Fruit fly (Drosophila melanogaster): ENCODE measurements around the gene Fhos.

The Fhos gene

dm6 chr3L:8841757-8842156 is 88.3 kb downstream of the Fhos start (continued):
- TF ChIP-seq CG10267 (tag; optimal IDR thresholded peaks at IDR 0.05) (peak; percentile 68), CG2889 (GFP tag; IDR thresholded peaks at IDR 0.05) (peak; percentile 26; the same call in 1 of the 3 replicates), Meics (GFP tag; optimal IDR thresholded peaks at IDR 0.05) (peak; percentile 70), CG2875 (GFP tag; optimal IDR thresholded peaks at IDR 0.05) (peak; percentile 42), salm (tag; optimal IDR thresholded peaks at IDR 0.05) (peak; percentile 57), H2.0 (GFP tag; IDR thresholded peaks at IDR 0.05) (peak; percentile 75), BtbVII (GFP tag; optimal IDR thresholded peaks at IDR 0.05) (peak; percentile 62), D (optimal IDR thresholded peaks at IDR 0.05) (no peak), D (GFP tag; optimal IDR thresholded peaks at IDR 0.05) (peak; percentile 71), bcd (GFP tag; optimal IDR thresholded peaks at IDR 0.05) (peak; percentile 70), CG6683 (GFP tag; optimal IDR thresholded peaks at IDR 0.05) (peak; percentile 49), Spps (tag; optimal IDR thresholded peaks at IDR 0.05) (peak; percentile 16), CG13296 (GFP tag; optimal IDR thresholded peaks at IDR 0.05) (peak; percentile 61), schlank (tag; optimal IDR thresholded peaks at IDR 0.05) (no peak), Chrac-16 (GFP tag; optimal IDR thresholded peaks at IDR 0.05) (peak; percentile 69), ap (GFP tag; IDR thresholded peaks at IDR 0.05) (no peak), jumu (GFP tag; optimal IDR thresholded peaks at IDR 0.05) (peak; percentile 34), CG30020 (tag; optimal IDR thresholded peaks at IDR 0.05) (no peak), dati (GFP tag; IDR thresholded peaks at IDR 0.05) (peak; percentile 37; the same call in 1 of the 2 replicates), mam (GFP tag; optimal IDR thresholded peaks at IDR 0.05) (peak; percentile 74), Blimp-1 (GFP tag; optimal IDR thresholded peaks at IDR 0.05) (peak; percentile 79), sd (tag; optimal IDR thresholded peaks at IDR 0.05) (peak; percentile 21), wdn (GFP tag; IDR thresholded peaks at IDR 0.05) (peak; percentile 47), Nf-YB (GFP tag; optimal IDR thresholded peaks at IDR 0.05) (peak; percentile 30), CG2199 (GFP tag; IDR thresholded peaks at IDR 0.05) (0 out of 3 replicates have a peak, but pooled peaks have one; percentile 79), Sry-β (GFP tag; optimal IDR thresholded peaks at IDR 0.05) (no peak), bab2 (GFP tag; optimal IDR thresholded peaks at IDR 0.05) (peak; percentile 71), CG10565 (GFP tag; optimal IDR thresholded peaks at IDR 0.05) (no peak), hb (GFP tag; IDR thresholded peaks at IDR 0.05; ENCODE audit: partially characterized antibody) (no peak), yki (optimal IDR thresholded peaks at IDR 0.05) (no peak), Nf-YA (GFP tag; IDR thresholded peaks at IDR 0.05) (0 out of 2 replicates have a peak, but pooled peaks have one; percentile 45), CG17186 (GFP tag; optimal IDR thresholded peaks at IDR 0.05) (no peak), CG7786 (GFP tag; optimal IDR thresholded peaks at IDR 0.05) (peak; percentile 61), Mrtf (GFP tag; IDR thresholded peaks at IDR 0.05) (peak; percentile 78), chn (GFP tag; optimal IDR thresholded peaks at IDR 0.05) (peak; percentile 58), sens-2 (GFP tag; IDR thresholded peaks at IDR 0.05) (peak; percentile 45; the same call in 1 of the 2 replicates), cas (GFP tag; IDR thresholded peaks at IDR 0.05) (no peak), row (GFP tag; IDR thresholded peaks at IDR 0.05) (peak; percentile 88), jigr1 (GFP tag; IDR thresholded peaks at IDR 0.05) (peak; percentile 35; the same call in 1 of the 3 replicates), Hr78 (GFP tag; optimal IDR thresholded peaks at IDR 0.05) (no peak), Fer2 (tag; optimal IDR thresholded peaks at IDR 0.05) (peak; percentile 61), CG15696 (tag; optimal IDR thresholded peaks at IDR 0.05) (peak; percentile 51), Xbp1 (GFP tag; optimal IDR thresholded peaks at IDR 0.05) (peak; percentile 75), NC2α (GFP tag; optimal IDR thresholded peaks at IDR 0.05) (peak; percentile 39), CG13775 (GFP tag; optimal IDR thresholded peaks at IDR 0.05) (peak; percentile 47), Fer1 (GFP tag; optimal IDR thresholded peaks at IDR 0.05) (peak; percentile 81), CG4854 (GFP tag; optimal IDR thresholded peaks at IDR 0.05) (peak; percentile 36), kah (GFP tag; optimal IDR thresholded peaks at IDR 0.05) (peak; percentile 26), CG10654 (GFP tag; optimal IDR thresholded peaks at IDR 0.05) (peak; percentile 47), psq (GFP tag; optimal IDR thresholded peaks at IDR 0.05) (no peak), pita (GFP tag; optimal IDR thresholded peaks at IDR 0.05) (no peak)

Data from whole organism, embryonic.